Worm (Caenorhabditis elegans) whole organism, young adult: ENCODE measurements around the gene tex-2.
"Not testable (repeated sequence)": the region's sequence is repeated elsewhere in the genome, so short reads cannot be mapped to it uniquely, and the experiment has no call there.

Source experiments
- F37B4.10 ChIP-seq: fragments of 200-800 bp; sonication (Bioruptor generic); IDR thresholded peaks from 2 replicates; pipeline ENCODE4 v1.3.6; 2022; ENCODE audit warnings: missing genetic modification characterization, missing compliant biosample characterization
- Y67H2A.10 ChIP-seq: fragments of 200-800 bp; sonication (Bioruptor generic); conservative IDR thresholded peaks from 2 replicates; pipeline ENCODE4 v1.3.6; 2022; ENCODE audit warnings: missing genetic modification reagents, missing genetic modification characterization, missing compliant biosample characterization
- ama-1 ChIP-seq, 3 experiments: fragments of 150-350 bp in 1 of 3; sonication (generic microtip) in 2 of 3; optimal IDR thresholded peaks; 2 replicates each; lab custom pipeline; 2014 to 2018; ENCODE audit warnings: missing biosample characterization in 2 of 3, missing genetic modification characterization in 2 of 3, missing genetic modification reagents in 2 of 3
- dpl-1 ChIP-seq: fragments of 150-350 bp; optimal IDR thresholded peaks from 2 replicates; lab custom pipeline; 2014; ENCODE audit warnings: missing biosample characterization, missing genetic modification reagents, missing genetic modification characterization
- lin-40 ChIP-seq: sonication (generic microtip); optimal IDR thresholded peaks from 2 replicates; lab custom pipeline; 2016; ENCODE audit warnings: missing genetic modification characterization, mild to moderate bottlenecking, missing compliant biosample characterization, missing genotype, missing genetic modification reagents
- nhr-179 ChIP-seq: sonication (generic microtip); optimal IDR thresholded peaks from 2 replicates; lab custom pipeline; 2016; ENCODE audit warnings: mild to moderate bottlenecking, missing genetic modification characterization, missing compliant biosample characterization
- snpc-1.3 ChIP-seq: sonication (generic microtip); optimal IDR thresholded peaks from 2 replicates; lab custom pipeline; 2017; ENCODE audit warnings: missing genetic modification characterization, mild to moderate bottlenecking, missing compliant biosample characterization, antibody characterized with exemption, moderate library complexity, missing genotype, missing genetic modification reagents; ENCODE audit not compliant: insufficient read depth

DNA sequence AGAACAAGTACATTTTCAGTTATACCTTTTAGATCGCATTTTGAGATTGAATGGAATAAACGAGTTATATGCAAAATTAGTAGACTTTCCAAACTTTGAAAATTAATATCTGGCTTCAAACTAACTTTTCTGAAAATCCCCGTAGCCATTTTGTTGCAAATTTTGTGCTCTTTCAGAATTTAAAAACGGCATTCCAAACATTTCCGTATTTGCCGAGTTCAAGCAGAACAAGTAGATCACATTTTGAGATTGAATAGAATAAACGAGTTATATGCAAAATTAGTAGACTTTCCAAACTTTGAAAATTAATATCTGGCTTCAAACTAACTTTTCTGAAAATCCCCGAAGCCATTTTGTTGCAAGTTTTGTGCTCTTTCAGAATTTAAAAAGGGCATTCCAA, 3.1 kb upstream of the tex-2 start, which contains the start of gene F55C12.2:
- not testable (repeated sequence) for TF ChIP-seq Y67H2A.10; dpl-1 (GFP tag; lab: Kevin White, UChicago); nhr-179 (tag; lab: Kevin White, UChicago); lin-40 (tag; lab: Kevin White, UChicago); ama-1 (optimal IDR thresholded peaks at IDR 0.05; lab: Kevin White, UChicago); ama-1 (GFP tag; optimal IDR thresholded peaks at IDR 0.05; lab: Kevin White, UChicago); F37B4.10 (GFP tag; lab: Robert Waterston, UW); snpc-1.3 (tag; lab: Kevin White, UChicago)
